Fruit fly (Drosophila melanogaster) ovary, adult (tissue): ENCODE data around the gene CG7650.
A peak's percentile ranks its signal among the peaks of the same experiment; 100 is the strongest.

Experiments used
- CG17801 ChIP-seq: fragments of 200-800 bp; optimal IDR thresholded peaks from 2 replicates; lab custom pipeline; 2019; ENCODE audit warnings: missing biosample characterization, mild to moderate bottlenecking, missing genetic modification characterization, moderate library complexity; ENCODE audit not compliant: partially characterized antibody

CG7650 gene

dm6 chr3L:15566484-15566955 is 43.7 kb downstream of the CG7650 start:
- peak; percentile 54 for TF ChIP-seq CG17801 (GFP tag; lab: Kevin White, UChicago)

DNA sequence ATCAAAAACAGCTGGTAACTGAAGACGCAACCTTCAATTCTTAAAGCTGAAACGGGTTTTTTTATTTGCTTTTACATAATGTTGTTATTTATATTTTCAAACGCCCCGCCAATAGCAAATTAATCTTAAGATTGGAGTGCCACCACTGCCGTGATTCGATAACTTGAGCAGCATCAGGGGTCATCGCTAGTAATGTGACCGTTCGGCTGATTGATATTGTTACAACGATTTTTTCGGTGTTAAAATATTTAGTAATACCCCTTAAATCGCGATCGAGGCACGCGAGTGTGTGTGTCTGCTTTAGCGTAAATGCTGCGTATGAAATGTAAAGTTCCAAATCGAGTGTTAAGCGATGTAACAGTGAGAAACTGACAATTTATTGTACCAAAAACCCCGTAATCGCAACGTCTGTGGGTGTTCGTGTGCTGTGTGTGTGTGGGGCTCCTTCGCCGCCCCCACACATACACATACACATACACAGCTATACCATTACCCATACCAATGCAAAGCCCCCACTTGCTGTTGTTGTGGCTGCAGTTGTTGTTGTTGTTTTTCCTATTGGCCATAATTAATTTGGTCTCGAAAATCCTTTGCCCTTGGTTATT is 44.3 kb downstream of the CG7650 start, which contains the start of gene dop:
Gene dop, plus strand, starts transcription at position 185 of the 605 bp plus-strand sequence.
- no peak for TF ChIP-seq CG17801 (GFP tag; lab: Kevin White, UChicago)

DNA sequence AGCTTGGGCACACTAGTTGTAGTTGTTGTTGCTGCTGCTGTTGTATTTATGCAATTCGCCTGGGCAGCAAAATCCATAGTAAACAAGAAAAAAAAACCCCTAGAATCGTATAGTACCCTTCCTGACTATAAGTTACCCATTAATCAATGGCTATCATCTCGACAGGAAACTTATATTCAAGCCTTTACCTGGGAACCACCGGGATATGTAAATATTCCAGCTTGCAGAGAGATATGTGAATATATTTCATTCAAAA is 46.4 kb downstream of the CG7650 start:
- no peak for TF ChIP-seq CG17801 (GFP tag; lab: Kevin White, UChicago)

DNA sequence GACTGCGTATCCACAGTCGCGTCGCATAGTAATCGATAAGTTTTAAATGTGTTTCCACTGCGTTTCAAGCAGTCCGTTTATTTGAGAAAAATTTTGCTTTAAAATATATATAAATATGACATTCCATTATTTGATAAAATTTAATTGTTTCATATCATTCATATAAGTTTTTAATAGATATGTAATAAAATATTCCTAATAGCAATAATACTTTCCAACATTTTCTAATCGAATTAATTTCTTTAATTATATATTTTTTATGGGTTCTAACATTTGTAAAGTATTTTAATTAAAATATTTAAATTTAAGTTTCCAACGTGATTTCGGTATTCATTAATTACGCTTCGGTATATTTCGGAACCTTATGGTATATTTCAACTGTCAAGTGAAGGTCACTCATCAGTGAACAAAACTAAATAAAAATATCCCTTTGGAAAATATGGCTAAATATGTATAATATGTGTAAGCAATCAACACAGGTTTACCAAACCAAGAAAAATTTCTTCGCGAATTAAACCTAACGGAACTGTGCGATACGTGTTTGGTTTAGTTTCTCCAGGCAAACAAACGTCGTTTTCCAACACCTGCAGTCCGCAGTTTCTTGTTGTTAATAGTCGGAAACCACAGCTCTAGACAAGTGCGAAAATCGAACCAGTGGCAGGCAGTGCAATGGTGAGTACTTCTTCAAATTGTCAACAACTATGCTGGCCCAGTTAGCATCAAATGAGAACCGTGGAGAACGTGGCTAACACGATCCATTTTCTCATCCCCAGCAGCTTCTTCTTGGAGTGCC is 46.9 kb downstream of the CG7650 start, which contains the start of the genes CG7739 and SCCRO:
Gene CG7739, minus strand, starts transcription at position 8 of the 793 bp plus-strand sequence.
Gene SCCRO, plus strand, starts transcription at position 370 of the 793 bp plus-strand sequence.
- peak; percentile 39 for TF ChIP-seq CG17801 (GFP tag; lab: Kevin White, UChicago)

- no peak for TF ChIP-seq CG17801 (GFP tag; lab: Kevin White, UChicago)
Measured at dm6 chr3L:15562727-15563057, 47.5 kb downstream of the CG7650 start.
